Fruit fly (Drosophila melanogaster): ENCODE results near the gene Bin1.

- TF ChIP-seq CG8301 (tag; optimal IDR thresholded peaks at IDR 0.05) (no peak), Snoo (tag; optimal IDR thresholded peaks at IDR 0.05) (no peak), EcR (GFP tag; optimal IDR thresholded peaks at IDR 0.05) (no peak), CG4496 (GFP tag; IDR thresholded peaks at IDR 0.05) (no peak), CG17806 (tag; optimal IDR thresholded peaks at IDR 0.05) (no peak), Ets98B (GFP tag; IDR thresholded peaks at IDR 0.05) (no peak), CG32121 (GFP tag; IDR thresholded peaks at IDR 0.05) (no peak), D1 (tag; optimal IDR thresholded peaks at IDR 0.05) (no peak), fd96Ca (GFP tag; IDR thresholded peaks at IDR 0.05) (no peak), Pif1A (GFP tag; optimal IDR thresholded peaks at IDR 0.05) (no peak), CG13204 (GFP tag; optimal IDR thresholded peaks at IDR 0.05) (no peak), CG9948 (tag; optimal IDR thresholded peaks at IDR 0.05) (no peak), gl (tag; optimal IDR thresholded peaks at IDR 0.05) (no peak), rn (GFP tag; IDR thresholded peaks at IDR 0.05) (no peak)
Measured at dm6 chr3R:16173500-16173899, 15.9 kb downstream of the Bin1 start.
